Fruit fly (Drosophila melanogaster) whole organism, embryonic: ENCODE results near the gene hfp.

ENCODE experiments used
- BEAF-32 ChIP-seq: fragments of 200-800 bp; sonication (Bioruptor generic); optimal IDR thresholded peaks from 3 replicates; lab custom pipeline; 2017; ENCODE audit warnings: missing biosample characterization, missing genetic modification characterization, mild to moderate bottlenecking, moderate library complexity, missing genetic modification reagents
- Blimp-1 ChIP-seq: fragments of 200-800 bp; sonication (Bioruptor generic); optimal IDR thresholded peaks from 3 replicates; lab custom pipeline; 2018; ENCODE audit warnings: missing biosample characterization, missing genetic modification characterization, mild to moderate bottlenecking, moderate library complexity, missing genetic modification reagents
- Bteb2 ChIP-seq: fragments of 200-800 bp; sonication (Bioruptor generic); optimal IDR thresholded peaks from 2 replicates; lab custom pipeline; 2016; ENCODE audit warnings: missing biosample characterization, missing genetic modification characterization
- CG10267 ChIP-seq: fragments of 200-800 bp; sonication (Bioruptor generic); optimal IDR thresholded peaks from 2 replicates; lab custom pipeline; 2018; ENCODE audit warnings: missing biosample characterization, mild to moderate bottlenecking, missing genetic modification characterization, moderate library complexity
- CG10979 ChIP-seq: fragments of 200-800 bp; sonication (Bioruptor generic); optimal IDR thresholded peaks from 2 replicates; lab custom pipeline; 2018; ENCODE audit warnings: missing biosample characterization, mild to moderate bottlenecking, missing genetic modification characterization, moderate library complexity
- CG17802 ChIP-seq: fragments of 200-800 bp; sonication (Bioruptor generic); optimal IDR thresholded peaks from 2 replicates; lab custom pipeline; 2018; ENCODE audit warnings: missing biosample characterization, mild to moderate bottlenecking, missing genetic modification characterization, moderate library complexity
- CG17829 ChIP-seq: fragments of 200-800 bp; optimal IDR thresholded peaks from 2 replicates; lab custom pipeline; 2019; ENCODE audit warnings: missing biosample characterization, mild to moderate bottlenecking, missing genetic modification characterization, moderate library complexity
- CG1832 ChIP-seq: fragments of 200-800 bp; sonication (Bioruptor generic); optimal IDR thresholded peaks from 2 replicates; lab custom pipeline; 2017; ENCODE audit warnings: missing biosample characterization, mild to moderate bottlenecking, missing genetic modification characterization, inconsistent platforms
- CG30020 ChIP-seq: fragments of 200-800 bp; optimal IDR thresholded peaks from 2 replicates; lab custom pipeline; 2019; ENCODE audit warnings: missing biosample characterization, mild to moderate bottlenecking, missing genetic modification characterization, moderate library complexity
- CG33213 ChIP-seq: fragments of 200-800 bp; sonication (Bioruptor generic); optimal IDR thresholded peaks from 3 replicates; lab custom pipeline; 2016; ENCODE audit warnings: missing biosample characterization, missing genetic modification characterization
- CG4404 ChIP-seq: fragments of 200-800 bp; sonication (Bioruptor generic); IDR thresholded peaks from 2 replicates; pipeline ENCODE4 v1.3.6; 2022; ENCODE audit warnings: missing biosample characterization, missing genetic modification characterization
- CG4820 ChIP-seq: fragments of 200-800 bp; sonication (Bioruptor generic); optimal IDR thresholded peaks from 3 replicates; lab custom pipeline; 2016; ENCODE audit warnings: missing biosample characterization, missing genetic modification characterization
- CG5245 ChIP-seq: fragments of 200-800 bp; sonication (Bioruptor generic); optimal IDR thresholded peaks from 3 replicates; lab custom pipeline; 2016; ENCODE audit warnings: missing biosample characterization, missing genetic modification characterization
- CG6683 ChIP-seq: fragments of 200-800 bp; sonication (Bioruptor generic); optimal IDR thresholded peaks from 2 replicates; lab custom pipeline; 2017; ENCODE audit warnings: missing biosample characterization, mild to moderate bottlenecking, missing genetic modification characterization, missing genetic modification reagents
- CG6689 ChIP-seq: fragments of 200-800 bp; sonication (Bioruptor generic); IDR thresholded peaks from 2 replicates; pipeline ENCODE4 v1.3.6; 2022; ENCODE audit warnings: missing biosample characterization, missing genetic modification characterization
- CG7357 ChIP-seq: fragments of 200-800 bp; sonication (Bioruptor generic); IDR thresholded peaks from 3 replicates; pipeline ENCODE4 v1.3.6; 2022; ENCODE audit warnings: missing biosample characterization, missing genetic modification characterization
- CG7372 ChIP-seq: fragments of 200-800 bp; sonication (Bioruptor generic); IDR thresholded peaks from 2 replicates; pipeline ENCODE4 v1.3.6; 2022; ENCODE audit warnings: missing biosample characterization, missing genetic modification characterization
- CG7556 ChIP-seq: fragments of 200-800 bp; sonication (Bioruptor generic); optimal IDR thresholded peaks from 2 replicates; lab custom pipeline; 2017; ENCODE audit warnings: missing biosample characterization, mild to moderate bottlenecking, missing genetic modification characterization
- CG7745 ChIP-seq: fragments of 200-800 bp; sonication (Bioruptor generic); optimal IDR thresholded peaks from 2 replicates; lab custom pipeline; 2018; ENCODE audit warnings: missing biosample characterization, mild to moderate bottlenecking, missing genetic modification characterization, moderate library complexity
- CG7786 ChIP-seq: fragments of 200-800 bp; sonication (Bioruptor generic); optimal IDR thresholded peaks from 2 replicates; lab custom pipeline; 2016; ENCODE audit warnings: missing biosample characterization, missing genetic modification characterization
- CG8388 ChIP-seq: fragments of 200-800 bp; sonication (Bioruptor generic); optimal IDR thresholded peaks from 2 replicates; lab custom pipeline; 2019; ENCODE audit warnings: missing biosample characterization, mild to moderate bottlenecking, missing genetic modification characterization, moderate library complexity
- CHES-1-like ChIP-seq: fragments of 200-800 bp; sonication (Bioruptor generic); optimal IDR thresholded peaks from 2 replicates; lab custom pipeline; 2016; ENCODE audit warnings: missing biosample characterization, missing genetic modification characterization
- Chrac-16 ChIP-seq: fragments of 200-800 bp; sonication (Bioruptor generic); optimal IDR thresholded peaks from 3 replicates; lab custom pipeline; 2016; ENCODE audit warnings: missing biosample characterization, missing genetic modification characterization
- CrebB ChIP-seq: fragments of 200-800 bp; sonication (Bioruptor generic); optimal IDR thresholded peaks from 3 replicates; lab custom pipeline; 2018; ENCODE audit warnings: missing biosample characterization, mild to moderate bottlenecking, missing genetic modification characterization
- Dfd ChIP-seq, 2 experiments: fragments of >200 bp; optimal IDR thresholded peaks; 2 replicates each; lab custom pipeline; 2017; ENCODE audit warnings: missing biosample characterization in 2 of 2, missing genetic modification characterization in 2 of 2
- Lpt ChIP-seq: fragments of >200 bp; optimal IDR thresholded peaks from 2 replicates; lab custom pipeline; 2018; ENCODE audit warnings: missing biosample characterization, missing genetic modification characterization
- Pdp1 ChIP-seq, 2 experiments: fragments of 200-800 bp; sonication (Bioruptor generic); optimal IDR thresholded peaks; 3 replicates each; lab custom pipeline; 2016; ENCODE audit warnings: missing biosample characterization in 2 of 2, missing genetic modification characterization in 2 of 2, mild to moderate bottlenecking in 1 of 2, moderate library complexity in 1 of 2
- Rfx ChIP-seq: fragments of 200-800 bp; sonication (Bioruptor generic); IDR thresholded peaks from 2 replicates; pipeline ENCODE4 v1.3.6; 2022; ENCODE audit warnings: missing biosample characterization, missing genetic modification characterization
- TFAM ChIP-seq: fragments of 200-800 bp; sonication (Bioruptor generic); optimal IDR thresholded peaks from 2 replicates; lab custom pipeline; 2017; ENCODE audit warnings: missing biosample characterization, missing genetic modification characterization, inconsistent platforms
- az2 ChIP-seq: fragments of 200-800 bp; sonication (Bioruptor generic); optimal IDR thresholded peaks from 3 replicates; lab custom pipeline; 2016; ENCODE audit warnings: missing biosample characterization, missing genetic modification characterization
- br ChIP-seq: fragments of >200 bp; optimal IDR thresholded peaks from 2 replicates; lab custom pipeline; 2017
- cad ChIP-seq: fragments of >200 bp; optimal IDR thresholded peaks from 2 replicates; lab custom pipeline; 2017; ENCODE audit warnings: missing biosample characterization, missing genetic modification characterization
- chinmo ChIP-seq: fragments of 200-800 bp; sonication (Bioruptor generic); IDR thresholded peaks from 4 replicates; pipeline ENCODE4 v1.3.6; 2022; ENCODE audit warnings: missing biosample characterization, missing genetic modification characterization; ENCODE audit not compliant: partially characterized antibody
- chm ChIP-seq: fragments of 200-800 bp; sonication (Bioruptor generic); IDR thresholded peaks from 2 replicates; pipeline ENCODE4 v1.3.6; 2022; ENCODE audit warnings: missing biosample characterization, missing genetic modification characterization
- dpn ChIP-seq, 2 experiments: fragments of 200-800 bp; sonication (Bioruptor generic); optimal IDR thresholded peaks; 3 replicates each; lab custom pipeline; 2016; ENCODE audit warnings: missing biosample characterization in 2 of 2, missing genetic modification characterization in 2 of 2
- en ChIP-seq: fragments of 200-800 bp; sonication (Bioruptor generic); optimal IDR thresholded peaks from 2 replicates; lab custom pipeline; 2016; ENCODE audit warnings: missing biosample characterization, missing genetic modification characterization
- exex ChIP-seq: fragments of 200-800 bp; sonication (Bioruptor generic); optimal IDR thresholded peaks from 4 replicates; lab custom pipeline; 2018; ENCODE audit warnings: missing biosample characterization, mild to moderate bottlenecking, missing genetic modification characterization, moderate library complexity
- ftz-f1 ChIP-seq: fragments of 200-800 bp; sonication (Bioruptor generic); optimal IDR thresholded peaks from 2 replicates; lab custom pipeline; 2016; ENCODE audit warnings: missing biosample characterization, missing genetic modification characterization
- lilli ChIP-seq: fragments of 200-800 bp; sonication (Bioruptor generic); optimal IDR thresholded peaks from 3 replicates; lab custom pipeline; 2016; ENCODE audit warnings: missing biosample characterization, missing genetic modification characterization
- mirr ChIP-seq: fragments of 200-800 bp; sonication (Bioruptor generic); optimal IDR thresholded peaks from 3 replicates; lab custom pipeline; 2018; ENCODE audit warnings: missing biosample characterization, mild to moderate bottlenecking, missing genetic modification characterization
- pfk ChIP-seq: fragments of 200-800 bp; sonication (Bioruptor generic); optimal IDR thresholded peaks from 2 replicates; lab custom pipeline; 2018; ENCODE audit warnings: missing biosample characterization, mild to moderate bottlenecking, missing genetic modification characterization, moderate library complexity
- pnt ChIP-seq: fragments of 200-800 bp; sonication (Bioruptor generic); optimal IDR thresholded peaks from 3 replicates; lab custom pipeline; 2016; ENCODE audit warnings: missing biosample characterization, missing genetic modification characterization
- prd ChIP-seq, 3 experiments: fragments of >200 bp in 2 of 3; fragments of 200-800 bp in 1 of 3; sonication (Bioruptor generic) in 1 of 3; optimal IDR thresholded peaks in 2 of 3; IDR thresholded peaks in 1 of 3; 2 replicates in 2 of 3; 3 replicates in 1 of 3; pipeline versions ENCODE4 v1.3.6 to Lab custom; 2017 to 2022; ENCODE audit warnings: missing biosample characterization in 1 of 3, missing genetic modification characterization in 1 of 3
- row ChIP-seq: fragments of 200-800 bp; sonication (Bioruptor generic); IDR thresholded peaks from 3 replicates; pipeline ENCODE4 v1.3.6; 2022; ENCODE audit warnings: missing biosample characterization, missing genetic modification characterization
- sc ChIP-seq, 3 experiments: fragments of >200 bp in 2 of 3; fragments of 200-800 bp in 1 of 3; sonication (Bioruptor generic) in 1 of 3; optimal IDR thresholded peaks; 2 replicates in 2 of 3; 3 replicates in 1 of 3; lab custom pipeline; 2017; ENCODE audit warnings: mild to moderate bottlenecking in 1 of 3, missing biosample characterization in 1 of 3, missing genetic modification characterization in 1 of 3, missing genetic modification reagents in 1 of 3
- sens ChIP-seq: fragments of 200-800 bp; sonication (Bioruptor generic); peaks from one replicate; lab custom pipeline; 2016; ENCODE audit warnings: missing biosample characterization, missing genetic modification characterization
- sqz ChIP-seq: fragments of 200-800 bp; sonication (Bioruptor generic); optimal IDR thresholded peaks from 3 replicates; lab custom pipeline; 2018; ENCODE audit warnings: missing biosample characterization, mild to moderate bottlenecking, missing genetic modification characterization
- vnd ChIP-seq: fragments of 200-800 bp; sonication (Bioruptor generic); IDR thresholded peaks from 3 replicates; pipeline ENCODE4 v1.3.6; 2022; ENCODE audit warnings: missing biosample characterization, missing genetic modification characterization; ENCODE audit not compliant: partially characterized antibody
- zen ChIP-seq: fragments of 200-800 bp; sonication (Bioruptor generic); optimal IDR thresholded peaks from 3 replicates; lab custom pipeline; 2018; ENCODE audit warnings: missing biosample characterization, mild to moderate bottlenecking, missing genetic modification characterization, moderate library complexity

hfp gene

DNA sequence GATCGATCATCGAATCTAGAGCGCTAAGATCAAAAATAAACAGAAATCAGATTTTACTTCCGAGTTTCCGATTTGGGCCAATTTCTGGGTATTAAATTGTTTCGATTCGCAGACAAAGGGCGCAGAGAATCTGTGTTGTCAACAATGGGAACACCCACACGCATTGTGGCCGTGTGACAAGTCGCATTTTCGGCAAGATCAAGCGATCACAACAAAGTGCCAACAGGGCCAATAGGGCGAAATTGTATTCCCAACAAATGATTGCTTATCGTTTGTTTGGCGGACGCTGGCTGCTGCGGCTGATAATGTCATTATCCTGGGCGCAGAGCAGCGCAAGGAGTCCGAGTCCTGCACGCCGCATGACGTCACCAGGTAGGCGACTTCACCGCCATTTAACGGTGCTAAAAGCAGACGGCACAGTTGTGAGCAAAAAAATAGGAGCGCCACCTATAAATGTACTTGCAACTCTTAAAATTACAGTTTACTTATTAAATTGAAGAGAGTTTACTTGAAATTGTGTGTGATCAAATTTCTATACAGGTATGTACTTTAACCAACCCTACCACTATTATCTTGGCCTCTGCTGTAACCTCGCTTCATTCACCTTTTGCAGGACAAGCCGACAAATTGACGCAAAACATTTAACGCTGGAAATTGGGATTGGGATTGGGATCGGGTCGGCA is 23.3 kb downstream of the hfp start (continued):
- peak; percentile 45 for TF ChIP-seq en (GFP tag; lab: Kevin White, UChicago)
- no peak for TF ChIP-seq Dfd (GFP tag; optimal IDR thresholded peaks at IDR 0.05; lab: Kevin White, UChicago)
- no peak for TF ChIP-seq sc (optimal IDR thresholded peaks at IDR 0.05; lab: Kevin White, UChicago)
- TF ChIP-seq sc (GFP tag; optimal IDR thresholded peaks at IDR 0.05; lab: Kevin White, UChicago) = peak; percentile 47
- no peak for TF ChIP-seq CrebB (tag; lab: Kevin White, UChicago)
- TF ChIP-seq sqz (GFP tag; lab: Kevin White, UChicago) = peak; percentile 13
- peak; percentile 68 for TF ChIP-seq az2 (GFP tag; lab: Kevin White, UChicago)
- TF ChIP-seq pfk (GFP tag; lab: Kevin White, UChicago) = no peak
- no peak for TF ChIP-seq Lpt
- TF ChIP-seq CG8388 = peak; percentile 46
- TF ChIP-seq prd (optimal IDR thresholded peaks at IDR 0.05; lab: Kevin White, UChicago) = no peak
- TF ChIP-seq prd (GFP tag; IDR thresholded peaks at IDR 0.05; lab: Robert Waterston, UW) = peak; percentile 98
- TF ChIP-seq CG30020 (tag; lab: Kevin White, UChicago) = no peak
- peak; percentile 61 for TF ChIP-seq CG4820 (GFP tag; lab: Kevin White, UChicago)
- peak in 1 of 2 experiments; percentile 67 for TF ChIP-seq Pdp1 (GFP tag; optimal IDR thresholded peaks at IDR 0.05; lab: Kevin White, UChicago)
- peak; percentile 47 to 58 for TF ChIP-seq dpn (GFP tag; optimal IDR thresholded peaks at IDR 0.05; lab: Kevin White, UChicago)
- TF ChIP-seq CG7786 (GFP tag; lab: Kevin White, UChicago) = peak; percentile 61
- TF ChIP-seq BEAF-32 = no peak
- TF ChIP-seq sens (GFP tag; lab: Kevin White, UChicago) = peak; percentile 89
- no peak for TF ChIP-seq ftz-f1 (GFP tag; lab: Kevin White, UChicago)
- TF ChIP-seq CG17802 = peak; percentile 9
- TF ChIP-seq CG7372 = 0 out of 2 replicates have a peak, but pooled peaks have one; percentile 13
- no peak for TF ChIP-seq mirr (GFP tag; lab: Kevin White, UChicago)
- TF ChIP-seq CG6683 = no peak
- peak; percentile 52 for TF ChIP-seq CG33213
- TF ChIP-seq row = peak; percentile 75
- TF ChIP-seq CHES-1-like (GFP tag; lab: Kevin White, UChicago) = peak; percentile 21
- TF ChIP-seq CG4404 (GFP tag; lab: Robert Waterston, UW) = peak; percentile 95
- peak; percentile 88 for TF ChIP-seq Chrac-16 (GFP tag; lab: Kevin White, UChicago)
- TF ChIP-seq vnd = no peak
- TF ChIP-seq CG7357 (GFP tag; lab: Robert Waterston, UW) = peak; percentile 62; the same call in 2 of the 3 replicates
- no peak for TF ChIP-seq br (lab: Kevin White, UChicago)
- peak; percentile 46 for TF ChIP-seq CG5245 (GFP tag; lab: Kevin White, UChicago)
- TF ChIP-seq TFAM (GFP tag; lab: Kevin White, UChicago) = no peak
- no peak for TF ChIP-seq Blimp-1 (GFP tag; lab: Kevin White, UChicago)
- TF ChIP-seq CG6689 = peak; percentile 77
- peak; percentile 74 for TF ChIP-seq CG10979
- peak; percentile 52 for TF ChIP-seq CG7556 (GFP tag; lab: Kevin White, UChicago)
- TF ChIP-seq chinmo = no peak
- peak; percentile 56 for TF ChIP-seq pnt (GFP tag; lab: Kevin White, UChicago)
- peak; percentile 66; the same call in 1 of the 2 replicates for TF ChIP-seq chm
- TF ChIP-seq CG10267 (tag; lab: Kevin White, UChicago) = peak; percentile 44
- no peak for TF ChIP-seq CG7745 (tag; lab: Kevin White, UChicago)
- TF ChIP-seq Bteb2 (GFP tag; lab: Kevin White, UChicago) = no peak
- no peak for TF ChIP-seq exex (tag; lab: Kevin White, UChicago)
- TF ChIP-seq CG17829 (tag; lab: Kevin White, UChicago) = peak; percentile 87
- TF ChIP-seq Rfx (GFP tag; lab: Robert Waterston, UW) = peak; percentile 55
- no peak for TF ChIP-seq CG1832 (GFP tag; lab: Kevin White, UChicago)
- TF ChIP-seq zen = peak; percentile 98
- peak; percentile 46 for TF ChIP-seq lilli (GFP tag; lab: Kevin White, UChicago)
- no peak for TF ChIP-seq cad
